Fruit fly (Drosophila melanogaster) whole organism, pupa: Measurements from ENCODE around the gene CG9706.
A peak's percentile ranks its signal among the peaks of the same experiment; 100 is the strongest.

Experiments used
- CG10348 ChIP-seq: fragments of 200-800 bp; sonication (Bioruptor generic); IDR thresholded peaks from 2 replicates; pipeline ENCODE4 v1.3.6; 2022; ENCODE audit warnings: missing biosample characterization, missing genetic modification characterization
- CG12605 ChIP-seq: fragments of 200-800 bp; sonication (Bioruptor generic); IDR thresholded peaks from 2 replicates; pipeline ENCODE4 v1.3.6; 2022; ENCODE audit warnings: missing biosample characterization, missing genetic modification characterization
- CG13204 ChIP-seq: fragments of 200-800 bp; sonication (Bioruptor generic); optimal IDR thresholded peaks from 2 replicates; lab custom pipeline; 2018; ENCODE audit warnings: missing biosample characterization, mild to moderate bottlenecking, missing genetic modification characterization, moderate library complexity
- CG14655 ChIP-seq: fragments of 200-800 bp; sonication (Bioruptor generic); optimal IDR thresholded peaks from 3 replicates; lab custom pipeline; 2017; ENCODE audit warnings: mild to moderate bottlenecking, missing biosample characterization, missing genetic modification reagents, missing genetic modification characterization
- CG15710 ChIP-seq: fragments of 200-800 bp; sonication (Bioruptor generic); optimal IDR thresholded peaks from 2 replicates; lab custom pipeline; 2018; ENCODE audit warnings: missing biosample characterization, mild to moderate bottlenecking, missing genetic modification characterization, moderate library complexity
- CG17806 ChIP-seq: fragments of 200-800 bp; sonication (Bioruptor generic); optimal IDR thresholded peaks from 2 replicates; lab custom pipeline; 2018; ENCODE audit warnings: missing biosample characterization, mild to moderate bottlenecking, missing genetic modification characterization, moderate library complexity
- CG32121 ChIP-seq: fragments of 200-800 bp; sonication (Bioruptor generic); IDR thresholded peaks from 2 replicates; pipeline ENCODE4 v1.3.6; 2022; ENCODE audit warnings: missing biosample characterization, missing genetic modification characterization
- CG34367 ChIP-seq: fragments of 200-800 bp; sonication (Bioruptor generic); optimal IDR thresholded peaks from 2 replicates; lab custom pipeline; 2018; ENCODE audit warnings: missing biosample characterization, mild to moderate bottlenecking, missing genetic modification characterization
- CG4496 ChIP-seq: fragments of 200-800 bp; sonication (Bioruptor generic); IDR thresholded peaks from 3 replicates; pipeline ENCODE4 v1.3.6; 2022; ENCODE audit warnings: missing biosample characterization, missing genetic modification characterization
- CG8159 ChIP-seq: fragments of 200-800 bp; sonication (Bioruptor generic); optimal IDR thresholded peaks from 3 replicates; lab custom pipeline; 2018; ENCODE audit warnings: missing biosample characterization, mild to moderate bottlenecking, missing genetic modification characterization, moderate library complexity
- CG8301 ChIP-seq: fragments of 200-800 bp; sonication (Bioruptor generic); optimal IDR thresholded peaks from 2 replicates; lab custom pipeline; 2018; ENCODE audit warnings: missing biosample characterization, mild to moderate bottlenecking, missing genetic modification characterization
- CG9948 ChIP-seq: fragments of 200-800 bp; sonication (Bioruptor generic); optimal IDR thresholded peaks from 2 replicates; lab custom pipeline; 2018; ENCODE audit warnings: missing biosample characterization, mild to moderate bottlenecking, missing genetic modification characterization, moderate library complexity
- D1 ChIP-seq: fragments of 200-800 bp; sonication (Bioruptor generic); optimal IDR thresholded peaks from 2 replicates; lab custom pipeline; 2018; ENCODE audit warnings: missing biosample characterization, mild to moderate bottlenecking, missing genetic modification characterization, moderate library complexity
- EcR ChIP-seq: fragments of 200-800 bp; sonication (Bioruptor generic); optimal IDR thresholded peaks from 3 replicates; lab custom pipeline; 2019; ENCODE audit warnings: missing biosample characterization, missing genetic modification characterization, mild to moderate bottlenecking, moderate library complexity, missing genetic modification reagents
- Ets98B ChIP-seq: fragments of 200-800 bp; sonication (Bioruptor generic); IDR thresholded peaks from 2 replicates; pipeline ENCODE4 v1.3.6; 2022; ENCODE audit warnings: missing biosample characterization, missing genetic modification characterization
- Pif1A ChIP-seq: fragments of 200-800 bp; sonication (Bioruptor generic); optimal IDR thresholded peaks from 3 replicates; lab custom pipeline; 2016; ENCODE audit warnings: missing biosample characterization, missing genetic modification characterization
- Pif1B ChIP-seq: fragments of 200-800 bp; sonication (Bioruptor generic); optimal IDR thresholded peaks from 3 replicates; lab custom pipeline; 2016; ENCODE audit warnings: missing biosample characterization, missing genetic modification characterization
- Snoo ChIP-seq: fragments of 200-800 bp; sonication (Bioruptor generic); optimal IDR thresholded peaks from 3 replicates; lab custom pipeline; 2017; ENCODE audit warnings: missing biosample characterization, mild to moderate bottlenecking, missing genetic modification characterization, inconsistent platforms
- fd96Ca ChIP-seq: fragments of 200-800 bp; sonication (Bioruptor generic); IDR thresholded peaks from 3 replicates; pipeline ENCODE4 v1.3.6; 2022; ENCODE audit warnings: missing biosample characterization, missing genetic modification characterization
- gl ChIP-seq: fragments of 200-800 bp; sonication (Bioruptor generic); optimal IDR thresholded peaks from 2 replicates; lab custom pipeline; 2018; ENCODE audit warnings: missing biosample characterization, mild to moderate bottlenecking, missing genetic modification characterization
- rn ChIP-seq: fragments of 200-800 bp; sonication (Bioruptor generic); IDR thresholded peaks from 2 replicates; pipeline ENCODE4 v1.3.6; 2022; ENCODE audit warnings: missing biosample characterization, missing genetic modification characterization

CG9706 gene

dm6 chr3L:16765647-16766628, 16.9 kb upstream of the CG9706 start, which contains the start of gene Nrt:
Gene Nrt (plus strand): TSS chr3L:16766072.
- TF ChIP-seq Pif1A (GFP tag; lab: Kevin White, UChicago) (peak; percentile 72), CG10348 (no peak), D1 (tag; lab: Kevin White, UChicago) (no peak), CG8159 (tag; lab: Kevin White, UChicago) (peak; percentile 77), Ets98B (GFP tag; lab: Robert Waterston, UW) (peak; percentile 60), rn (GFP tag; lab: Robert Waterston, UW) (no peak), CG14655 (GFP tag; lab: Kevin White, UChicago) (peak; percentile 65), CG9948 (tag; lab: Kevin White, UChicago) (peak; percentile 38), CG12605 (GFP tag; lab: Robert Waterston, UW) (peak; percentile 86), CG8301 (tag; lab: Kevin White, UChicago) (peak; percentile 64), CG13204 (GFP tag; lab: Kevin White, UChicago) (peak; percentile 29), Snoo (peak; percentile 36), fd96Ca (GFP tag; lab: Robert Waterston, UW) (peak; percentile 8; the same call in 1 of the 3 replicates), gl (peak; percentile 47), CG34367 (tag; lab: Kevin White, UChicago) (peak; percentile 68), CG4496 (GFP tag; lab: Robert Waterston, UW) (peak; percentile 63; the same call in 1 of the 3 replicates), CG32121 (GFP tag; lab: Robert Waterston, UW) (peak; percentile 65; the same call in 1 of the 2 replicates), Pif1B (GFP tag; lab: Kevin White, UChicago) (peak; percentile 69), CG17806 (peak; percentile 67), EcR (peak; percentile 38), CG15710 (peak; percentile 61)

- no peak for TF ChIP-seq EcR
- TF ChIP-seq CG8301 (tag; lab: Kevin White, UChicago) = no peak
- TF ChIP-seq CG10348 = no peak
- TF ChIP-seq Ets98B (GFP tag; lab: Robert Waterston, UW) = no peak
- no peak for TF ChIP-seq CG34367 (tag; lab: Kevin White, UChicago)
- no peak for TF ChIP-seq CG13204 (GFP tag; lab: Kevin White, UChicago)
- no peak for TF ChIP-seq D1 (tag; lab: Kevin White, UChicago)
- TF ChIP-seq, all 21 proteins: peak for 0
These were observed 15.9 kb upstream of the CG9706 start for dm6 chr3L:16766901-16767300.

dm6 chr3L:16768001-16768652, 14.7 kb upstream of the CG9706 start:
- TF ChIP-seq CG9948 (tag; lab: Kevin White, UChicago) = peak; percentile 5
- TF ChIP-seq CG4496 (GFP tag; lab: Robert Waterston, UW) = no peak
- no peak for TF ChIP-seq gl
- TF ChIP-seq rn (GFP tag; lab: Robert Waterston, UW) = no peak
- no peak for TF ChIP-seq D1 (tag; lab: Kevin White, UChicago)
- no peak for TF ChIP-seq CG12605 (GFP tag; lab: Robert Waterston, UW)
- TF ChIP-seq CG8159 (tag; lab: Kevin White, UChicago) = peak; percentile 42
- TF ChIP-seq EcR = no peak
- TF ChIP-seq CG15710 = no peak
- no peak for TF ChIP-seq Snoo
- TF ChIP-seq CG17806 = peak; percentile 38
- TF ChIP-seq Pif1A (GFP tag; lab: Kevin White, UChicago) = no peak
- no peak for TF ChIP-seq fd96Ca (GFP tag; lab: Robert Waterston, UW)
- no peak for TF ChIP-seq Pif1B (GFP tag; lab: Kevin White, UChicago)
- TF ChIP-seq CG10348 = no peak
- TF ChIP-seq CG34367 (tag; lab: Kevin White, UChicago) = no peak
- no peak for TF ChIP-seq CG13204 (GFP tag; lab: Kevin White, UChicago)
- TF ChIP-seq Ets98B (GFP tag; lab: Robert Waterston, UW) = no peak
- peak; percentile 19 for TF ChIP-seq CG8301 (tag; lab: Kevin White, UChicago)
- TF ChIP-seq CG32121 (GFP tag; lab: Robert Waterston, UW) = no peak
- TF ChIP-seq CG14655 (GFP tag; lab: Kevin White, UChicago) = peak; percentile 39

DNA sequence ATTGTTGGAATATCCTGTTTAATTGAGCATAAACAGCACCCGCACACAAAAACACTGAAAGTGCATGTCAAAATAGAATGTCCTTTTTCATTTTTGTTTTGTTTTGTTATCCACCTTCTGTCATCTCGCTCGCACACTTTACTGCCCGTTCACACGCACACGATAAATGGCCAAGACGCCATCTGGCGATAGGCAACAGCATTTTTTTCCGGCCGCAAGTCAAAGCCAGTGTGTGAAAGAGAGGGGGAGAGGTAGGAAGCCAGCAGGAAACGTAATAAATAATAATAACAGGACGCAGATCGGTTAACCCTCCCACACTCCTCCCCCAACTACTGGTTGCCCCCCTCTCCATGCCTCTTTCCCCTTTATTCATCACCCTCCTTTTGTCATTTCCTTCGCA, 12.9 kb upstream of the CG9706 start:
- TF ChIP-seq CG17806 (no peak), CG8301 (tag; lab: Kevin White, UChicago) (no peak), Snoo (no peak), D1 (tag; lab: Kevin White, UChicago) (no peak), CG34367 (tag; lab: Kevin White, UChicago) (peak; percentile 5), CG4496 (GFP tag; lab: Robert Waterston, UW) (peak; percentile 63), Pif1B (GFP tag; lab: Kevin White, UChicago) (no peak), fd96Ca (GFP tag; lab: Robert Waterston, UW) (0 out of 3 replicates have a peak, but pooled peaks have one; percentile 40), CG15710 (no peak), CG13204 (GFP tag; lab: Kevin White, UChicago) (peak; percentile 56), Ets98B (GFP tag; lab: Robert Waterston, UW) (no peak), gl (no peak), Pif1A (GFP tag; lab: Kevin White, UChicago) (no peak), CG12605 (GFP tag; lab: Robert Waterston, UW) (no peak), CG14655 (GFP tag; lab: Kevin White, UChicago) (peak; percentile 14), CG32121 (GFP tag; lab: Robert Waterston, UW) (0 out of 2 replicates have a peak, but pooled peaks have one; percentile 11), CG10348 (no peak), CG8159 (tag; lab: Kevin White, UChicago) (peak; percentile 4), rn (GFP tag; lab: Robert Waterston, UW) (no peak), CG9948 (tag; lab: Kevin White, UChicago) (no peak), EcR (no peak)
- TF ChIP-seq, all 21 proteins: peak for 7
